Comparison of ENCODE assay signal across 2 fruit fly cellular contexts in the genomic region with DNA sequence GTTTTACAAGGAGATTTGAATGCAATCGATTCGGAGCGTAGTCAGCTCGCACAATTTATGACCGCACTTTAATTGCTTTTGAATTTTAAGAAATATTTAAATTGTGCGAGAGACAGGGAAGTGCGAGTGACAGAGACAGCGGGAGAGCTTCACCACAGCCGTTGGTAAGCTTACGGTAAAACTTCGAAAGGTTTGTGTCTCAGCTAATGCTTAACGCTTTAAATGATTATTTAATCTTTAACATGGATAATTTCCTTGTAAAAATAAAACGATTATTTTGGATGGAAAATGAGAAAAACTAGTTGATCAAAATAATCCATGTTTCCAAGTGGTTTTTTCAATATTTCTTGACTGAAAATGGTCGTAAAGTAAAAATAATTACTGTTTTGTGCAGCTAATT.
A peak's percentile ranks its signal among the peaks of the same experiment; 100 is the strongest.
TF ChIP-seq lines count a peak whose summit lies in the region.

No protein-coding gene starts in this region.

- TF ChIP-seq CTCF in whole organism, embryonic (GFP tag; optimal IDR thresholded peaks at IDR 0.05; lab: Kevin White, UChicago): peak; percentile 50

TF ChIP-seq in whole organism, embryonic, 481 proteins besides CTCF, POLR2A, EP300 and RAD21:
- no peak for TF ChIP-seq Trl (optimal IDR thresholded peaks at IDR 0.05; lab: Kevin White, UChicago)
- TF ChIP-seq Trl (GFP tag; optimal IDR thresholded peaks at IDR 0.05; lab: Kevin White, UChicago): no peak
- TF ChIP-seq gt (GFP tag; IDR thresholded peaks at IDR 0.05; lab: Robert Waterston, UW): no peak
- no peak for TF ChIP-seq zen (tag; optimal IDR thresholded peaks at IDR 0.05; lab: Kevin White, UChicago)
- TF ChIP-seq sens (GFP tag; lab: Kevin White, UChicago): peak; percentile 17
- TF ChIP-seq CG2199 (GFP tag; IDR thresholded peaks at IDR 0.05; lab: Robert Waterston, UW): no peak
- peak in 1 of 2 experiments; percentile 82 for TF ChIP-seq Pdp1 (GFP tag; optimal IDR thresholded peaks at IDR 0.05; lab: Kevin White, UChicago)
- no peak for TF ChIP-seq dan (GFP tag; IDR thresholded peaks at IDR 0.05; lab: Robert Waterston, UW)
- peak; percentile 43 for TF ChIP-seq gfzf (GFP tag; optimal IDR thresholded peaks at IDR 0.05; lab: Kevin White, UChicago)
- peak; percentile 36; the same call in 1 of the 2 replicates for TF ChIP-seq E2f2 (GFP tag; IDR thresholded peaks at IDR 0.05; lab: Robert Waterston, UW)
- no peak for TF ChIP-seq CG43689 (GFP tag; IDR thresholded peaks at IDR 0.05; lab: Robert Waterston, UW)
- no peak for TF ChIP-seq CG4820 (GFP tag; optimal IDR thresholded peaks at IDR 0.05; lab: Kevin White, UChicago)
- TF ChIP-seq Med (GFP tag; lab: Kevin White, UChicago): peak; percentile 42
- no peak for TF ChIP-seq p53 (GFP tag; optimal IDR thresholded peaks at IDR 0.05; lab: Kevin White, UChicago)
- TF ChIP-seq Dp (GFP tag; optimal IDR thresholded peaks at IDR 0.05; lab: Kevin White, UChicago): peak; percentile 6

TF ChIP-seq in whole organism, wandering third instar larva, 38 proteins besides CTCF, POLR2A, EP300 and RAD21:
- TF ChIP-seq h (GFP tag; optimal IDR thresholded peaks at IDR 0.05; lab: Kevin White, UChicago): no peak
- TF ChIP-seq Myc (optimal IDR thresholded peaks at IDR 0.05; lab: Kevin White, UChicago): peak; percentile 8
